Fruit fly (Drosophila melanogaster) whole organism, embryonic: ENCODE results near the gene CG46467.

ENCODE experiments used
- Atf6 ChIP-seq: fragments of 200-800 bp; sonication (Bioruptor generic); IDR thresholded peaks from 2 replicates; pipeline ENCODE4 v1.3.6; 2022; ENCODE audit warnings: missing biosample characterization, missing genetic modification characterization
- BEAF-32 ChIP-seq: fragments of 200-800 bp; sonication (Bioruptor generic); optimal IDR thresholded peaks from 3 replicates; lab custom pipeline; 2017; ENCODE audit warnings: missing biosample characterization, missing genetic modification characterization, mild to moderate bottlenecking, moderate library complexity, missing genetic modification reagents
- CG10979 ChIP-seq: fragments of 200-800 bp; sonication (Bioruptor generic); optimal IDR thresholded peaks from 2 replicates; lab custom pipeline; 2018; ENCODE audit warnings: missing biosample characterization, mild to moderate bottlenecking, missing genetic modification characterization, moderate library complexity
- CG11695 ChIP-seq: fragments of 200-800 bp; sonication (Bioruptor generic); IDR thresholded peaks from 3 replicates; pipeline ENCODE4 v1.3.6; 2022; ENCODE audit warnings: missing biosample characterization, missing genetic modification characterization
- CG12942 ChIP-seq: fragments of 200-800 bp; sonication (Bioruptor generic); optimal IDR thresholded peaks from 3 replicates; lab custom pipeline; 2016; ENCODE audit warnings: missing biosample characterization, missing genetic modification characterization
- CG13123 ChIP-seq: fragments of 200-800 bp; sonication (Bioruptor generic); optimal IDR thresholded peaks from 2 replicates; lab custom pipeline; 2016; ENCODE audit warnings: missing biosample characterization, missing genetic modification characterization
- CG13287 ChIP-seq: fragments of 200-800 bp; sonication (Bioruptor generic); IDR thresholded peaks from 2 replicates; pipeline ENCODE4 v1.3.6; 2022; ENCODE audit warnings: missing biosample characterization, missing genetic modification characterization; ENCODE audit not compliant: partially characterized antibody
- CG13424 ChIP-seq: fragments of 200-800 bp; sonication (Bioruptor generic); optimal IDR thresholded peaks from 2 replicates; lab custom pipeline; 2019; ENCODE audit warnings: missing biosample characterization, mild to moderate bottlenecking, missing genetic modification characterization, moderate library complexity
- CG15011 ChIP-seq: fragments of 200-800 bp; sonication (Bioruptor generic); optimal IDR thresholded peaks from 3 replicates; lab custom pipeline; 2018; ENCODE audit warnings: missing biosample characterization, mild to moderate bottlenecking, missing genetic modification characterization
- CG15514 ChIP-seq: fragments of 200-800 bp; sonication (Bioruptor generic); optimal IDR thresholded peaks from 3 replicates; lab custom pipeline; 2017; ENCODE audit warnings: missing biosample characterization, missing genetic modification characterization, mild to moderate bottlenecking, moderate library complexity, missing genetic modification reagents
- CG17328 ChIP-seq: fragments of 200-800 bp; sonication (Bioruptor generic); IDR thresholded peaks from 2 replicates; pipeline ENCODE4 v1.3.6; 2022; ENCODE audit warnings: missing biosample characterization, missing genetic modification characterization
- CG17829 ChIP-seq: fragments of 200-800 bp; optimal IDR thresholded peaks from 2 replicates; lab custom pipeline; 2019; ENCODE audit warnings: missing biosample characterization, mild to moderate bottlenecking, missing genetic modification characterization, moderate library complexity
- CG18476 ChIP-seq: fragments of 200-800 bp; sonication (Bioruptor generic); optimal IDR thresholded peaks from 2 replicates; lab custom pipeline; 2016; ENCODE audit warnings: missing biosample characterization, mild to moderate bottlenecking, missing genetic modification characterization
- CG2120 ChIP-seq: fragments of 200-800 bp; sonication (Bioruptor generic); optimal IDR thresholded peaks from 3 replicates; lab custom pipeline; 2016; ENCODE audit warnings: missing biosample characterization, missing genetic modification characterization
- CG2678 ChIP-seq: fragments of 200-800 bp; sonication (Bioruptor generic); optimal IDR thresholded peaks from 3 replicates; lab custom pipeline; 2019; ENCODE audit warnings: missing biosample characterization, mild to moderate bottlenecking, missing genetic modification characterization, moderate library complexity
- CG2712 ChIP-seq: fragments of 200-800 bp; optimal IDR thresholded peaks from 3 replicates; lab custom pipeline; 2019; ENCODE audit warnings: missing biosample characterization, mild to moderate bottlenecking, missing genetic modification characterization, moderate library complexity
- CG31441 ChIP-seq: fragments of 200-800 bp; sonication (Bioruptor generic); IDR thresholded peaks from 2 replicates; pipeline ENCODE4 v1.3.6; 2022; ENCODE audit warnings: missing biosample characterization, missing genetic modification characterization
- CG34422 ChIP-seq: fragments of 200-800 bp; sonication (Bioruptor generic); IDR thresholded peaks from 3 replicates; pipeline ENCODE4 v1.3.6; 2022; ENCODE audit warnings: missing biosample characterization, missing genetic modification characterization
- CG3726 ChIP-seq: fragments of 200-800 bp; sonication (Bioruptor generic); IDR thresholded peaks from 3 replicates; pipeline ENCODE4, ENCODE4 v1.3.6; 2022; ENCODE audit warnings: missing biosample characterization, missing genetic modification characterization
- CHES-1-like ChIP-seq: fragments of 200-800 bp; sonication (Bioruptor generic); optimal IDR thresholded peaks from 2 replicates; lab custom pipeline; 2016; ENCODE audit warnings: missing biosample characterization, missing genetic modification characterization
- CkIIα-i1 ChIP-seq: fragments of 200-800 bp; sonication (Bioruptor generic); IDR thresholded peaks from 2 replicates; pipeline ENCODE4 v1.3.6; 2022; ENCODE audit warnings: missing biosample characterization, missing genetic modification characterization
- Dip3 ChIP-seq: fragments of 200-800 bp; sonication (Bioruptor generic); optimal IDR thresholded peaks from 3 replicates; lab custom pipeline; 2016; ENCODE audit warnings: missing biosample characterization, missing genetic modification characterization
- Elba2 ChIP-seq: fragments of 200-800 bp; sonication (Bioruptor generic); optimal IDR thresholded peaks from 3 replicates; lab custom pipeline; 2016; ENCODE audit warnings: missing biosample characterization, missing genetic modification characterization
- Ets65A ChIP-seq: fragments of 200-800 bp; sonication (Bioruptor generic); peaks from one replicate; lab custom pipeline; 2016; ENCODE audit warnings: missing biosample characterization, missing genetic modification characterization
- HLH54F ChIP-seq: fragments of 200-800 bp; sonication (Bioruptor generic); optimal IDR thresholded peaks from 3 replicates; lab custom pipeline; 2016; ENCODE audit warnings: missing biosample characterization, missing genetic modification characterization
- Hmr ChIP-seq: fragments of 200-800 bp; sonication (Bioruptor generic); optimal IDR thresholded peaks from 3 replicates; lab custom pipeline; 2017; ENCODE audit warnings: mild to moderate bottlenecking, missing biosample characterization, missing genetic modification reagents, missing genetic modification characterization
- Max ChIP-seq: fragments of 200-800 bp; sonication (Bioruptor generic); optimal IDR thresholded peaks from 2 replicates; lab custom pipeline; 2016; ENCODE audit warnings: missing biosample characterization, mild to moderate bottlenecking, missing genetic modification characterization
- NK7.1 ChIP-seq: fragments of 200-800 bp; sonication (Bioruptor generic); optimal IDR thresholded peaks from 3 replicates; lab custom pipeline; 2016; ENCODE audit warnings: missing biosample characterization, missing genetic modification characterization
- Nf-YB ChIP-seq: fragments of 200-800 bp; sonication (Bioruptor generic); optimal IDR thresholded peaks from 3 replicates; lab custom pipeline; 2019; ENCODE audit warnings: missing biosample characterization, mild to moderate bottlenecking, missing genetic modification characterization, moderate library complexity
- Ptx1 ChIP-seq: fragments of 200-800 bp; sonication (Bioruptor generic); IDR thresholded peaks from 2 replicates; pipeline ENCODE4 v1.3.6; 2022; ENCODE audit warnings: missing biosample characterization, missing genetic modification characterization
- TFAM ChIP-seq: fragments of 200-800 bp; sonication (Bioruptor generic); optimal IDR thresholded peaks from 2 replicates; lab custom pipeline; 2017; ENCODE audit warnings: missing biosample characterization, missing genetic modification characterization, inconsistent platforms
- amos ChIP-seq: fragments of 200-800 bp; sonication (Bioruptor generic); IDR thresholded peaks from 2 replicates; pipeline ENCODE4 v1.3.6; 2022; ENCODE audit warnings: missing biosample characterization, missing genetic modification characterization; ENCODE audit not compliant: partially characterized antibody
- bsh ChIP-seq, 2 experiments: fragments of 200-800 bp; sonication (Bioruptor generic); optimal IDR thresholded peaks; 2 replicates each; lab custom pipeline; 2017 to 2018; ENCODE audit warnings: mild to moderate bottlenecking in 2 of 2, missing biosample characterization in 2 of 2, missing genetic modification characterization in 2 of 2, moderate library complexity in 1 of 2
- caup ChIP-seq: fragments of 200-800 bp; sonication (Bioruptor generic); optimal IDR thresholded peaks from 3 replicates; lab custom pipeline; 2017; ENCODE audit warnings: missing biosample characterization, mild to moderate bottlenecking, missing genetic modification characterization, moderate library complexity; ENCODE audit not compliant: severe bottlenecking
- chif ChIP-seq, 2 experiments: fragments of 200-800 bp; sonication (Bioruptor generic); optimal IDR thresholded peaks; 3 replicates each; lab custom pipeline; 2016; ENCODE audit warnings: missing biosample characterization in 2 of 2, missing genetic modification characterization in 2 of 2
- cwo ChIP-seq: fragments of 200-800 bp; sonication (Bioruptor generic); optimal IDR thresholded peaks from 3 replicates; lab custom pipeline; 2017; ENCODE audit warnings: missing biosample characterization, missing genetic modification characterization, mild to moderate bottlenecking, moderate library complexity, missing genetic modification reagents
- dimm ChIP-seq: fragments of 200-800 bp; sonication (Bioruptor generic); IDR thresholded peaks from 2 replicates; pipeline ENCODE4 v1.3.6; 2022; ENCODE audit warnings: missing biosample characterization, missing genetic modification characterization
- ewg ChIP-seq: fragments of 200-800 bp; sonication (Bioruptor generic); optimal IDR thresholded peaks from 3 replicates; lab custom pipeline; 2017; ENCODE audit warnings: mild to moderate bottlenecking, missing biosample characterization, missing genetic modification reagents, missing genetic modification characterization
- fd96Cb ChIP-seq: fragments of 200-800 bp; sonication (Bioruptor generic); optimal IDR thresholded peaks from 2 replicates; lab custom pipeline; 2018; ENCODE audit warnings: missing biosample characterization, mild to moderate bottlenecking, missing genetic modification characterization, moderate library complexity
- gfzf ChIP-seq: fragments of 200-800 bp; sonication (Bioruptor generic); optimal IDR thresholded peaks from 2 replicates; lab custom pipeline; 2016; ENCODE audit warnings: missing biosample characterization, mild to moderate bottlenecking, missing genetic modification characterization, moderate library complexity
- jumu ChIP-seq: fragments of 200-800 bp; sonication (Bioruptor generic); optimal IDR thresholded peaks from 3 replicates; lab custom pipeline; 2016; ENCODE audit warnings: missing biosample characterization, missing genetic modification characterization
- knrl ChIP-seq: fragments of 200-800 bp; sonication (Bioruptor generic); IDR thresholded peaks from 3 replicates; pipeline ENCODE4 v1.3.6; 2022; ENCODE audit warnings: missing biosample characterization, missing genetic modification characterization; ENCODE audit not compliant: partially characterized antibody
- mam ChIP-seq: fragments of 200-800 bp; sonication (Bioruptor generic); optimal IDR thresholded peaks from 3 replicates; lab custom pipeline; 2016; ENCODE audit warnings: missing biosample characterization, missing genetic modification characterization
- nau ChIP-seq: fragments of 200-800 bp; sonication (Bioruptor generic); optimal IDR thresholded peaks from 3 replicates; lab custom pipeline; 2017; ENCODE audit warnings: missing biosample characterization, mild to moderate bottlenecking, missing genetic modification characterization, missing genetic modification reagents
- salm ChIP-seq: fragments of 200-800 bp; sonication (Bioruptor generic); optimal IDR thresholded peaks from 2 replicates; lab custom pipeline; 2018; ENCODE audit warnings: missing biosample characterization, mild to moderate bottlenecking, missing genetic modification characterization
- scrt ChIP-seq: fragments of 200-800 bp; sonication (Bioruptor generic); optimal IDR thresholded peaks from 2 replicates; lab custom pipeline; 2018; ENCODE audit warnings: missing biosample characterization, mild to moderate bottlenecking, missing genetic modification characterization, moderate library complexity
- sens ChIP-seq: fragments of 200-800 bp; sonication (Bioruptor generic); peaks from one replicate; lab custom pipeline; 2016; ENCODE audit warnings: missing biosample characterization, missing genetic modification characterization
- sim ChIP-seq: fragments of 200-800 bp; sonication (Bioruptor generic); IDR thresholded peaks from 2 replicates; pipeline ENCODE4 v1.3.6; 2022; ENCODE audit warnings: missing biosample characterization, missing genetic modification characterization
- tio ChIP-seq: fragments of 200-800 bp; sonication (Bioruptor generic); optimal IDR thresholded peaks from 2 replicates; lab custom pipeline; 2017; ENCODE audit warnings: missing biosample characterization, missing genetic modification characterization, inconsistent platforms
- vvl ChIP-seq: fragments of 200-800 bp; sonication (Bioruptor generic); IDR thresholded peaks from 2 replicates; pipeline ENCODE4 v1.3.6; 2022; ENCODE audit warnings: missing biosample characterization, missing genetic modification characterization
- wek ChIP-seq: fragments of 200-800 bp; sonication (Bioruptor generic); optimal IDR thresholded peaks from 3 replicates; lab custom pipeline; 2018; ENCODE audit warnings: missing biosample characterization, mild to moderate bottlenecking, missing genetic modification characterization, moderate library complexity

CG46467 gene

DNA sequence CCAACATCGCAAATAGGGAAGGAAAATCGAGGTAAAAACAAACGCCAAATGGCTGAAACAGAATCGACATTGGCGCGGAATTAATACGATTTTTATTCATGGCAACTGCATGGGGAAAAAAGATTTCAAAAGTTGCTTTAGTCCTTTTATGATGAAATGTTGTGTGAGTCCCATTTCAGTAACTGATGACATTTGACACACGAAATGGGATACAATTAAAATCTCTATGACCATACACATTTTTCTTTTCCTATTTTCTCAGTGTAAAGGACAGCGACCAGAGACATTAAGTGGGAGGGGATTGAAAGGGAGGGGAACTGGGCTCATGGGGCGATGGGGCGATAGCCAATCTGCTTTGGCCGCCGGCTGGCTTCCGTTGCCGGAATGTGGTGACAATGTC is 64.0 kb downstream of the CG46467 start (continued):
- TF ChIP-seq CG18476 (GFP tag; lab: Kevin White, UChicago) (no peak), sim (GFP tag; lab: Robert Waterston, UW) (no peak), tio (peak; percentile 12), sens (GFP tag; lab: Kevin White, UChicago) (no peak), jumu (GFP tag; lab: Kevin White, UChicago) (peak; percentile 24), CG10979 (tag; lab: Kevin White, UChicago) (no peak), CHES-1-like (GFP tag; lab: Kevin White, UChicago) (peak; percentile 7), CG17829 (tag; lab: Kevin White, UChicago) (no peak), nau (GFP tag; lab: Kevin White, UChicago) (no peak), cwo (GFP tag; lab: Kevin White, UChicago) (peak; percentile 8), Hmr (GFP tag; lab: Kevin White, UChicago) (peak; percentile 23), scrt (GFP tag; lab: Kevin White, UChicago) (peak; percentile 14), CG15514 (GFP tag; lab: Kevin White, UChicago) (peak; percentile 42), CG2678 (tag; lab: Kevin White, UChicago) (peak; percentile 67), Atf6 (peak; percentile 58), Ptx1 (GFP tag; lab: Robert Waterston, UW) (no peak), Nf-YB (GFP tag; lab: Kevin White, UChicago) (no peak), amos (GFP tag; lab: Robert Waterston, UW) (no peak), ewg (GFP tag; lab: Kevin White, UChicago) (no peak), CG2712 (tag; lab: Kevin White, UChicago) (peak; percentile 4), NK7.1 (GFP tag; lab: Kevin White, UChicago) (no peak), knrl (GFP tag; lab: Robert Waterston, UW) (no peak), chif (GFP tag; optimal IDR thresholded peaks at IDR 0.05; lab: Kevin White, UChicago) (no peak), CG15011 (GFP tag; lab: Kevin White, UChicago) (no peak), Elba2 (no peak), Max (GFP tag; lab: Kevin White, UChicago) (no peak), CG13123 (no peak), dimm (GFP tag; lab: Robert Waterston, UW) (no peak), fd96Cb (tag; lab: Kevin White, UChicago) (no peak), Ets65A (GFP tag; lab: Kevin White, UChicago) (peak; percentile 38), BEAF-32 (GFP tag; lab: Kevin White, UChicago) (no peak), HLH54F (GFP tag; lab: Kevin White, UChicago) (peak; percentile 20), wek (GFP tag; lab: Kevin White, UChicago) (no peak), gfzf (GFP tag; lab: Kevin White, UChicago) (no peak), CG2120 (peak; percentile 72), mam (GFP tag; lab: Kevin White, UChicago) (no peak), vvl (GFP tag; lab: Robert Waterston, UW) (0 out of 2 replicates have a peak, but pooled peaks have one; percentile 14), Dip3 (peak; percentile 4), CG3726 (no peak), CG17328 (no peak), CkIIα-i1 (no peak), CG31441 (GFP tag; lab: Robert Waterston, UW) (no peak), CG13287 (no peak), CG13424 (tag; lab: Kevin White, UChicago) (peak; percentile 34), salm (no peak), TFAM (GFP tag; lab: Kevin White, UChicago) (no peak), bsh (GFP tag; optimal IDR thresholded peaks at IDR 0.05; lab: Kevin White, UChicago) (peak in 1 of 2 experiments; percentile 32), CG34422 (no peak), CG12942 (no peak), caup (GFP tag; lab: Kevin White, UChicago) (peak; percentile 34), CG11695 (GFP tag; lab: Robert Waterston, UW) (0 out of 3 replicates have a peak, but pooled peaks have one; percentile 23)
